Worm (Caenorhabditis elegans): Measurements from ENCODE around the gene deg-3.

- TF ChIP-seq nhr-77 (tag; optimal IDR thresholded peaks at IDR 0.05) (no peak), ama-1 (optimal IDR thresholded peaks at IDR 0.05) (no peak), mdl-1 (tag; optimal IDR thresholded peaks at IDR 0.05) (no peak), skn-1 (tag; optimal IDR thresholded peaks at IDR 0.05) (no peak), nhr-10 (tag; optimal IDR thresholded peaks at IDR 0.05) (no peak)
Measured at ce11 chrV:11424565-11424964, 9.6 kb upstream of the deg-3 start, which contains the start of gene T26H10.2.
